Worm (Caenorhabditis elegans) whole organism, L3 larva: ENCODE measurements around the gene ZK177.2.

Experiments used
- R02D3.7 ChIP-seq: fragments of 150-350 bp; optimal IDR thresholded peaks from 2 replicates; lab custom pipeline; 2014; ENCODE audit warnings: missing biosample characterization, missing genetic modification characterization
- ZK546.5 ChIP-seq: sonication (generic microtip); optimal IDR thresholded peaks from 2 replicates; lab custom pipeline; 2017; ENCODE audit warnings: missing biosample characterization, missing genetic modification characterization
- aly-2 ChIP-seq: fragments of 150-350 bp; optimal IDR thresholded peaks from 2 replicates; lab custom pipeline; 2014; ENCODE audit warnings: missing biosample characterization, missing genetic modification characterization
- ama-1 ChIP-seq: fragments of 150-350 bp; optimal IDR thresholded peaks from 2 replicates; lab custom pipeline; 2018
- ceh-16 ChIP-seq: sonication (generic microtip); optimal IDR thresholded peaks from 2 replicates; lab custom pipeline; 2017; ENCODE audit warnings: missing biosample characterization, missing genetic modification characterization
- daf-12 ChIP-seq: fragments of 150-350 bp; optimal IDR thresholded peaks from 2 replicates; lab custom pipeline; 2014; ENCODE audit warnings: missing biosample characterization, missing genetic modification reagents, missing genetic modification characterization
- egl-27 ChIP-seq: sonication (generic microtip); optimal IDR thresholded peaks from 4 replicates; lab custom pipeline; 2017; ENCODE audit warnings: missing biosample characterization, missing genetic modification reagents, missing genetic modification characterization
- egl-5 ChIP-seq: fragments of 150-350 bp; optimal IDR thresholded peaks from 2 replicates; lab custom pipeline; 2017; ENCODE audit warnings: missing biosample characterization, missing genetic modification reagents, missing genetic modification characterization, inconsistent platforms
- elt-1 ChIP-seq: fragments of 150-350 bp; optimal IDR thresholded peaks from 2 replicates; lab custom pipeline; 2014; ENCODE audit warnings: missing biosample characterization, missing genetic modification characterization
- elt-2 ChIP-seq: sonication (generic microtip); optimal IDR thresholded peaks from 2 replicates; lab custom pipeline; 2016; ENCODE audit warnings: missing genetic modification reagents, mild to moderate bottlenecking, missing genetic modification characterization, missing compliant biosample characterization
- eor-1 ChIP-seq, 2 experiments: fragments of 150-350 bp; optimal IDR thresholded peaks; 2 replicates each; lab custom pipeline; 2014 to 2018; ENCODE audit warnings: missing biosample characterization in 2 of 2, missing genetic modification characterization in 2 of 2
- fkh-2 ChIP-seq: fragments of 150-350 bp; optimal IDR thresholded peaks from 2 replicates; lab custom pipeline; 2014; ENCODE audit warnings: missing biosample characterization, missing genetic modification reagents, missing genetic modification characterization
- fos-1 ChIP-seq: fragments of 150-350 bp; optimal IDR thresholded peaks from 2 replicates; lab custom pipeline; 2014; ENCODE audit warnings: missing biosample characterization, missing genetic modification characterization
- hmg-11 ChIP-seq: sonication (generic microtip); optimal IDR thresholded peaks from 2 replicates; lab custom pipeline; 2016; ENCODE audit warnings: missing genetic modification characterization, missing compliant biosample characterization
- lin-15B ChIP-seq: fragments of 150-350 bp; optimal IDR thresholded peaks from 2 replicates; lab custom pipeline; 2014; ENCODE audit warnings: missing biosample characterization, missing genetic modification characterization
- lin-39 ChIP-seq: fragments of 150-350 bp; optimal IDR thresholded peaks from 2 replicates; lab custom pipeline; 2018; ENCODE audit warnings: missing biosample characterization, missing genetic modification reagents, missing genetic modification characterization
- lsy-12 ChIP-seq: sonication (generic microtip); optimal IDR thresholded peaks from 2 replicates; lab custom pipeline; 2016; ENCODE audit warnings: mild to moderate bottlenecking, missing genetic modification characterization, missing compliant biosample characterization
- mdl-1 ChIP-seq: fragments of 150-350 bp; optimal IDR thresholded peaks from 2 replicates; lab custom pipeline; 2014; ENCODE audit warnings: missing biosample characterization, missing genetic modification characterization
- nfya-1 ChIP-seq: sonication (generic microtip); optimal IDR thresholded peaks from 2 replicates; lab custom pipeline; 2017; ENCODE audit warnings: missing genetic modification characterization, mild to moderate bottlenecking, missing compliant biosample characterization, antibody characterized with exemption, moderate library complexity; ENCODE audit not compliant: insufficient read depth
- nhr-23 ChIP-seq: fragments of 150-350 bp; optimal IDR thresholded peaks from 2 replicates; lab custom pipeline; 2014; ENCODE audit warnings: missing biosample characterization, missing genetic modification reagents, missing genetic modification characterization
- nhr-237 ChIP-seq: fragments of 150-350 bp; optimal IDR thresholded peaks from 2 replicates; lab custom pipeline; 2014; ENCODE audit warnings: missing biosample characterization, missing genetic modification characterization
- nhr-25 ChIP-seq: sonication (generic microtip); optimal IDR thresholded peaks from 2 replicates; lab custom pipeline; 2017; ENCODE audit warnings: missing biosample characterization, missing genetic modification characterization
- nhr-28 ChIP-seq: fragments of 150-350 bp; optimal IDR thresholded peaks from 2 replicates; lab custom pipeline; 2014; ENCODE audit warnings: missing biosample characterization, missing genetic modification characterization
- nhr-43 ChIP-seq: sonication (generic microtip); optimal IDR thresholded peaks from 2 replicates; lab custom pipeline; 2016; ENCODE audit warnings: mild to moderate bottlenecking, missing genetic modification characterization, missing compliant biosample characterization; ENCODE audit not compliant: poor library complexity, severe bottlenecking
- nhr-67 ChIP-seq: fragments of 150-350 bp; optimal IDR thresholded peaks from 2 replicates; lab custom pipeline; 2014; ENCODE audit warnings: missing biosample characterization, missing genetic modification characterization
- nhr-76 ChIP-seq: fragments of 150-350 bp; sonication (generic microtip); optimal IDR thresholded peaks from 5 replicates; lab custom pipeline; 2014; ENCODE audit warnings: missing biosample characterization, missing genetic modification characterization
- nhr-77 ChIP-seq: fragments of 150-350 bp; optimal IDR thresholded peaks from 2 replicates; lab custom pipeline; 2014; ENCODE audit warnings: missing biosample characterization, missing genetic modification characterization
- pha-4 ChIP-seq: fragments of 150-350 bp; optimal IDR thresholded peaks from 2 replicates; lab custom pipeline; 2014; ENCODE audit warnings: missing biosample characterization, missing genetic modification reagents, missing genetic modification characterization
- pqm-1 ChIP-seq: fragments of 150-350 bp; optimal IDR thresholded peaks from 2 replicates; lab custom pipeline; 2017; ENCODE audit warnings: missing biosample characterization, missing genetic modification characterization, inconsistent platforms
- sea-2 ChIP-seq: fragments of 150-350 bp; sonication (generic microtip); optimal IDR thresholded peaks from 4 replicates; lab custom pipeline; 2014; ENCODE audit warnings: missing biosample characterization, missing genetic modification reagents, missing genetic modification characterization
- skn-1 ChIP-seq: fragments of 150-350 bp; optimal IDR thresholded peaks from 2 replicates; lab custom pipeline; 2014; ENCODE audit warnings: missing biosample characterization, missing genetic modification characterization
- tbx-2 ChIP-seq: sonication (generic microtip); optimal IDR thresholded peaks from 2 replicates; lab custom pipeline; 2016; ENCODE audit warnings: mild to moderate bottlenecking, missing genetic modification characterization, missing compliant biosample characterization
- unc-39 ChIP-seq: sonication (generic microtip); optimal IDR thresholded peaks from 4 replicates; lab custom pipeline; 2017; ENCODE audit warnings: missing biosample characterization, missing genetic modification characterization
- unc-62 ChIP-seq: fragments of 150-350 bp; sonication (generic microtip); optimal IDR thresholded peaks from 4 replicates; lab custom pipeline; 2014; ENCODE audit warnings: missing biosample characterization, missing genetic modification reagents, missing genetic modification characterization
- zag-1 ChIP-seq: fragments of 150-350 bp; optimal IDR thresholded peaks from 2 replicates; lab custom pipeline; 2014; ENCODE audit warnings: missing biosample characterization, missing genetic modification characterization
- ztf-11 ChIP-seq: fragments of 150-350 bp; optimal IDR thresholded peaks from 2 replicates; lab custom pipeline; 2014; ENCODE audit warnings: missing biosample characterization, missing genetic modification characterization

ZK177.2 gene

DNA sequence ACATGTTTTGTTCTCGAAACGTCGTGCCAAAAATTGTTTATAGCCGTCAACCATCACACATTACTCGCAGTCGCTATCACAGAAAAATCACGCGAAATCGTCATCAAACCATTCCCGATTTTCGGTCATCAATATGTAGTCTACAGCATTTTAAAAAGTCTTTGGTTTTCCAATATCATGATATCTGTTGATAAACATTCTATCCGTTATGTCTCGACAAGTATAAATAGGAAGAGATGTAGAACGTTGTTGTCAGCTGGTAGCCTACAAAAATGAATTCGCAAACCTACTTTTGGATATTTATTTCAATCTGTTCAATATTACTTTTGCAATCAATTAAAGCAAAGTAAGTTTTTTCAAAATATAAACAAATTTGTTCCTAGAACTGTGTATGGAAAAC lies 22.6 kb upstream of the ZK177.2 start, which contains the start of gene F12A10.1:
Gene F12A10.1 (plus strand): TSS at position 166 of the 400 bp plus-strand sequence.
- TF ChIP-seq nhr-28 (no peak), fkh-2 (tag; lab: Kevin White, UChicago) (no peak), nhr-23 (tag; lab: Kevin White, UChicago) (no peak), ceh-16 (tag; lab: Kevin White, UChicago) (no peak), ZK546.5 (tag; lab: Kevin White, UChicago) (no peak), hmg-11 (no peak), unc-62 (GFP tag; lab: Kevin White, UChicago) (no peak), ama-1 (lab: Kevin White, UChicago) (no peak), elt-1 (tag; lab: Kevin White, UChicago) (no peak)

- TF ChIP-seq ZK546.5 (tag; lab: Kevin White, UChicago) (no peak), eor-1 (tag; optimal IDR thresholded peaks at IDR 0.05; lab: Kevin White, UChicago) (no peak), pha-4 (no peak), tbx-2 (tag; lab: Kevin White, UChicago) (no peak), nhr-237 (tag; lab: Kevin White, UChicago) (no peak), nhr-28 (no peak), aly-2 (no peak), nhr-43 (tag; lab: Kevin White, UChicago) (no peak), lin-15B (no peak), nhr-23 (tag; lab: Kevin White, UChicago) (no peak), pqm-1 (tag; lab: Kevin White, UChicago) (no peak), skn-1 (tag; lab: Kevin White, UChicago) (no peak)
Measured at ce11 chrII:5497541-5497940, 21.5 kb upstream of the ZK177.2 start.

ce11 chrII:5498156-5498739 lies 20.8 kb upstream of the ZK177.2 start, which contains the start of the genes suex-1 and F12A10.9:
Gene suex-1, minus strand, starts transcription at chrII:5498256.
Gene F12A10.9, plus strand, starts transcription at chrII:5498689.
- TF ChIP-seq unc-62 (GFP tag; lab: Kevin White, UChicago) (no peak), egl-5 (tag; lab: Kevin White, UChicago) (no peak), pha-4 (no peak), unc-39 (tag; lab: Kevin White, UChicago) (no peak)

DNA sequence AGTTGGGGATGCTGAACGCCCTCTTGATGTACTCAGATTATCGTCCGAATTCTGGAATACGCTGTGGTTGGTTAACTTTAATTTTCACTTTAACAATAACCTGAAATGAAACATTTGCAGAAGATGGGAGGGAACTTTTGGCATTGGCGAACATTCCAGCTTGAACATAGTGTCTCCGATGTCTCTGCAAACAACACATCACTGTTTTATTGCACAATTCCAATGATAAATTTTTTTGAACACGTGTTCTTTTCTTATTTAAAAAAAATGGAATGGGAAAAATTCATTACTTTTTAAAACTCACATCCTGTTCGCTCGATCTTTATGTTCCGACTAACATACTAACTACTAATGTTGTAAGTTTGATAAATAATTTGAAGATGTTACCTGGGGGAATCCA lies 18.5 kb upstream of the ZK177.2 start, which contains the start of gene fzy-1:
Gene fzy-1 (plus strand): TSS at position 301 of the 400 bp plus-strand sequence.
- TF ChIP-seq ama-1 (lab: Kevin White, UChicago) (no peak), elt-1 (tag; lab: Kevin White, UChicago) (no peak), ZK546.5 (tag; lab: Kevin White, UChicago) (no peak), hmg-11 (no peak), nhr-76 (tag; lab: Kevin White, UChicago) (no peak), unc-62 (GFP tag; lab: Kevin White, UChicago) (no peak), nhr-77 (tag; lab: Kevin White, UChicago) (no peak), nhr-25 (tag; lab: Kevin White, UChicago) (no peak), ztf-11 (tag; lab: Kevin White, UChicago) (no peak), ceh-16 (tag; lab: Kevin White, UChicago) (no peak), R02D3.7 (tag; lab: Kevin White, UChicago) (no peak), skn-1 (tag; lab: Kevin White, UChicago) (no peak), egl-27 (tag; lab: Kevin White, UChicago) (no peak), nhr-23 (tag; lab: Kevin White, UChicago) (no peak), pha-4 (no peak), egl-5 (tag; lab: Kevin White, UChicago) (no peak)
- TF ChIP-seq, all 47 proteins: peak for 0

DNA sequence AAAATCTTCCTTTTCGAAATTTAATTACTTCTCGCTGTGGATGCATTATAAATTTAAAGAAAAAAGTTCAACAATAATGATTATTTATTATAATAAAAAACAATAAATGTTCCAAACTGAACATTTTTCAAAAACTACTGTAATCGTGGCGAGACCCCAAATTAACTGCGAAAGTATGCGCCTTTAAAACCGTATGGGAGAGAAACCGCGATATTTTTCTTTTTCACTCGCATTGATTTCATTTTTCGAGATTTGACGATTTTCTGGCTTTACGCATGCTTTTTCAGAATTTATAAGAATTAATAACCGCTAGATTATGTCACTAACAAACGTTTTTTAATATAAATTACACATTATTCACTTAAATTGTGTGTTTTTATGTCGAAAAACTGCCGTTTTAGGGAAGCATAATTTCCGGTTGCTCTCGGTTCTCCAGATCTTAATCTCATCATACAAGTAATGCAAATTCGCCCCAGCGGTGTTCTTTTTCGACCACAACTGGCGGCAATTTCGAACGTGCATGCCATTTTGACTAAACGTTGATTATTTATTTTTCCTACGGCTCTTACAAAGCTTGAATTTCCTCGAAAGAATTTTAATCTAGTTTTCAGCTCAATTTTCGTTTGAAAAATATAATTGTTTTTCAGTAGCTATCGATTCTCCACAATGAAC lies 17.9 kb upstream of the ZK177.2 start, which contains the start of gene F12A10.8:
Gene F12A10.8 (minus strand): TSS at position 79 of the 672 bp plus-strand sequence.
- TF ChIP-seq R02D3.7 (tag; lab: Kevin White, UChicago) (no peak), lin-39 (tag; lab: Kevin White, UChicago) (peak; percentile 37), sea-2 (GFP tag; lab: Kevin White, UChicago) (no peak), daf-12 (no peak), mdl-1 (tag; lab: Kevin White, UChicago) (no peak), elt-1 (tag; lab: Kevin White, UChicago) (peak; percentile 5), nhr-76 (tag; lab: Kevin White, UChicago) (no peak), unc-62 (GFP tag; lab: Kevin White, UChicago) (no peak), nfya-1 (peak; percentile 44), lsy-12 (tag; lab: Kevin White, UChicago) (no peak), fos-1 (tag; lab: Kevin White, UChicago) (no peak), zag-1 (tag; lab: Kevin White, UChicago) (no peak), ZK546.5 (tag; lab: Kevin White, UChicago) (no peak), skn-1 (tag; lab: Kevin White, UChicago) (no peak), pqm-1 (tag; lab: Kevin White, UChicago) (no peak), lin-15B (peak; percentile 76), nhr-23 (tag; lab: Kevin White, UChicago) (no peak), nhr-67 (tag; lab: Kevin White, UChicago) (no peak), nhr-25 (tag; lab: Kevin White, UChicago) (no peak), aly-2 (no peak), ceh-16 (tag; lab: Kevin White, UChicago) (no peak), elt-2 (tag; lab: Kevin White, UChicago) (peak; percentile 13)
